Worm (Caenorhabditis elegans) whole organism, L2 larva: ENCODE data around the gene F22F1.3.

Experiments
- F13H6.1 ChIP-seq: sonication (generic microtip); optimal IDR thresholded peaks from 2 replicates; lab custom pipeline; 2016; ENCODE audit warnings: missing genetic modification characterization, missing compliant biosample characterization
- R02D3.7 ChIP-seq: fragments of 150-350 bp; optimal IDR thresholded peaks from 2 replicates; lab custom pipeline; 2014; ENCODE audit warnings: missing biosample characterization, missing genetic modification characterization
- ZK546.5 ChIP-seq: sonication (generic microtip); optimal IDR thresholded peaks from 2 replicates; lab custom pipeline; 2017; ENCODE audit warnings: missing biosample characterization, missing genetic modification characterization
- alr-1 ChIP-seq: fragments of 150-350 bp; optimal IDR thresholded peaks from 2 replicates; lab custom pipeline; 2014; ENCODE audit warnings: missing biosample characterization, missing genetic modification characterization
- aly-2 ChIP-seq: fragments of 150-350 bp; optimal IDR thresholded peaks from 2 replicates; lab custom pipeline; 2014; ENCODE audit warnings: missing biosample characterization, missing genetic modification characterization
- blmp-1 ChIP-seq: sonication (generic microtip); optimal IDR thresholded peaks from 2 replicates; lab custom pipeline; 2017; ENCODE audit warnings: missing genetic modification characterization, mild to moderate bottlenecking, missing compliant biosample characterization, antibody characterized with exemption, moderate library complexity; ENCODE audit not compliant: insufficient read depth
- ceh-16 ChIP-seq: fragments of 150-350 bp; optimal IDR thresholded peaks from 2 replicates; lab custom pipeline; 2014; ENCODE audit warnings: missing biosample characterization, missing genetic modification characterization
- ceh-82 ChIP-seq: fragments of 150-350 bp; optimal IDR thresholded peaks from 2 replicates; lab custom pipeline; 2014; ENCODE audit warnings: missing biosample characterization, missing genetic modification characterization
- crh-2 ChIP-seq: sonication (generic microtip); optimal IDR thresholded peaks from 2 replicates; lab custom pipeline; 2017; ENCODE audit warnings: missing biosample characterization, missing genetic modification characterization
- dmd-4 ChIP-seq: sonication (generic microtip); optimal IDR thresholded peaks from 2 replicates; lab custom pipeline; 2017; ENCODE audit warnings: missing biosample characterization, missing genetic modification characterization
- egl-27 ChIP-seq: sonication (generic microtip); optimal IDR thresholded peaks from 3 replicates; lab custom pipeline; 2017; ENCODE audit warnings: missing biosample characterization, missing genetic modification reagents, missing genetic modification characterization
- fos-1 ChIP-seq: fragments of 150-350 bp; optimal IDR thresholded peaks from 2 replicates; lab custom pipeline; 2014; ENCODE audit warnings: missing biosample characterization, missing genetic modification characterization
- gmeb-1 ChIP-seq: fragments of 150-350 bp; optimal IDR thresholded peaks from 2 replicates; lab custom pipeline; 2014; ENCODE audit warnings: missing biosample characterization, missing genetic modification characterization
- lin-13 ChIP-seq: fragments of 150-350 bp; optimal IDR thresholded peaks from 2 replicates; lab custom pipeline; 2014; ENCODE audit warnings: missing biosample characterization, missing genetic modification reagents, missing genetic modification characterization
- lin-39 ChIP-seq: fragments of 150-350 bp; optimal IDR thresholded peaks from 2 replicates; lab custom pipeline; 2014; ENCODE audit warnings: missing biosample characterization, missing genetic modification reagents, missing genetic modification characterization
- lsy-2 ChIP-seq, 2 experiments: fragments of 150-350 bp in 1 of 2; sonication (generic microtip) in 1 of 2; optimal IDR thresholded peaks; 2 replicates each; lab custom pipeline; 2014 to 2017; ENCODE audit warnings: missing biosample characterization in 2 of 2, missing genetic modification characterization in 2 of 2
- mab-5 ChIP-seq: fragments of 150-350 bp; optimal IDR thresholded peaks from 2 replicates; lab custom pipeline; 2014; ENCODE audit warnings: missing biosample characterization, missing genetic modification characterization
- mbf-1 ChIP-seq: sonication (generic microtip); optimal IDR thresholded peaks from 2 replicates; lab custom pipeline; 2017; ENCODE audit warnings: missing biosample characterization, missing genetic modification characterization
- nhr-10 ChIP-seq: sonication (generic microtip); optimal IDR thresholded peaks from 2 replicates; lab custom pipeline; 2017; ENCODE audit warnings: missing biosample characterization, missing genetic modification characterization
- nhr-11 ChIP-seq: fragments of 150-350 bp; optimal IDR thresholded peaks from 2 replicates; lab custom pipeline; 2014; ENCODE audit warnings: missing biosample characterization, missing genetic modification characterization
- nhr-12 ChIP-seq: fragments of 150-350 bp; optimal IDR thresholded peaks from 2 replicates; lab custom pipeline; 2014; ENCODE audit warnings: missing biosample characterization, missing genetic modification characterization
- nhr-129 ChIP-seq: fragments of 150-350 bp; optimal IDR thresholded peaks from 2 replicates; lab custom pipeline; 2014; ENCODE audit warnings: missing biosample characterization, missing genetic modification characterization
- nhr-23 ChIP-seq: fragments of 150-350 bp; optimal IDR thresholded peaks from 2 replicates; lab custom pipeline; 2014; ENCODE audit warnings: missing biosample characterization, missing genetic modification reagents, missing genetic modification characterization
- nhr-237 ChIP-seq: fragments of 150-350 bp; optimal IDR thresholded peaks from 2 replicates; lab custom pipeline; 2014; ENCODE audit warnings: missing biosample characterization, missing genetic modification characterization
- nhr-6 ChIP-seq: fragments of 150-350 bp; optimal IDR thresholded peaks from 2 replicates; lab custom pipeline; 2014; ENCODE audit warnings: missing biosample characterization, missing genetic modification characterization
- nhr-77 ChIP-seq: fragments of 150-350 bp; optimal IDR thresholded peaks from 2 replicates; lab custom pipeline; 2014; ENCODE audit warnings: missing biosample characterization, missing genetic modification characterization
- peb-1 ChIP-seq: fragments of 150-350 bp; optimal IDR thresholded peaks from 2 replicates; lab custom pipeline; 2014; ENCODE audit warnings: missing biosample characterization, missing genetic modification characterization
- sem-4 ChIP-seq: fragments of 150-350 bp; optimal IDR thresholded peaks from 2 replicates; lab custom pipeline; 2014; ENCODE audit warnings: missing biosample characterization, missing genetic modification reagents, missing genetic modification characterization
- skn-1 ChIP-seq: sonication (generic microtip); optimal IDR thresholded peaks from 2 replicates; lab custom pipeline; 2017; ENCODE audit warnings: missing biosample characterization, missing genetic modification characterization
- sma-3 ChIP-seq: sonication (generic microtip); optimal IDR thresholded peaks from 2 replicates; lab custom pipeline; 2016; ENCODE audit warnings: missing genetic modification reagents, missing genetic modification characterization, missing compliant biosample characterization
- snpc-4 ChIP-seq: fragments of 150-350 bp; optimal IDR thresholded peaks from 2 replicates; lab custom pipeline; 2014; ENCODE audit warnings: missing biosample characterization, missing genetic modification characterization
- unc-39 ChIP-seq: fragments of 150-350 bp; optimal IDR thresholded peaks from 2 replicates; lab custom pipeline; 2014; ENCODE audit warnings: missing biosample characterization, missing genetic modification characterization
- unc-55 ChIP-seq: fragments of 150-350 bp; sonication (generic microtip); optimal IDR thresholded peaks from 3 replicates; lab custom pipeline; 2014; ENCODE audit warnings: missing biosample characterization, missing genetic modification reagents, missing genetic modification characterization
- unc-62 ChIP-seq: fragments of 150-350 bp; optimal IDR thresholded peaks from 2 replicates; lab custom pipeline; 2014; ENCODE audit warnings: missing biosample characterization, missing genetic modification reagents, missing genetic modification characterization
- zag-1 ChIP-seq: fragments of 150-350 bp; optimal IDR thresholded peaks from 2 replicates; lab custom pipeline; 2014; ENCODE audit warnings: missing biosample characterization, missing genetic modification characterization
- ztf-1 ChIP-seq: fragments of 200-800 bp; sonication (Bioruptor generic); conservative IDR thresholded peaks from 2 replicates; pipeline ENCODE4 v1.3.6; 2022; ENCODE audit warnings: missing genetic modification characterization, missing compliant biosample characterization
- ztf-11 ChIP-seq: sonication (generic microtip); optimal IDR thresholded peaks from 2 replicates; lab custom pipeline; 2017; ENCODE audit warnings: missing biosample characterization, missing genetic modification characterization
- ztf-4 ChIP-seq: fragments of 150-350 bp; optimal IDR thresholded peaks from 2 replicates; lab custom pipeline; 2014; ENCODE audit warnings: missing biosample characterization, missing genetic modification characterization

The F22F1.3 gene

ce11 chrX:8148993-8149392 lies 13.9 kb downstream of the F22F1.3 start:
- TF ChIP-seq ztf-4 (tag; lab: Kevin White, UChicago) (no peak), nhr-6 (tag; lab: Kevin White, UChicago) (no peak), unc-62 (GFP tag; lab: Kevin White, UChicago) (no peak), fos-1 (tag; lab: Kevin White, UChicago) (no peak), snpc-4 (no peak), nhr-11 (no peak), sma-3 (GFP tag; lab: Kevin White, UChicago) (no peak), zag-1 (no peak), nhr-10 (tag; lab: Kevin White, UChicago) (no peak), aly-2 (tag; lab: Kevin White, UChicago) (no peak), ceh-16 (tag; lab: Kevin White, UChicago) (no peak), ceh-82 (tag; lab: Kevin White, UChicago) (no peak), nhr-12 (tag; lab: Kevin White, UChicago) (no peak), nhr-129 (tag; lab: Kevin White, UChicago) (no peak)

DNA sequence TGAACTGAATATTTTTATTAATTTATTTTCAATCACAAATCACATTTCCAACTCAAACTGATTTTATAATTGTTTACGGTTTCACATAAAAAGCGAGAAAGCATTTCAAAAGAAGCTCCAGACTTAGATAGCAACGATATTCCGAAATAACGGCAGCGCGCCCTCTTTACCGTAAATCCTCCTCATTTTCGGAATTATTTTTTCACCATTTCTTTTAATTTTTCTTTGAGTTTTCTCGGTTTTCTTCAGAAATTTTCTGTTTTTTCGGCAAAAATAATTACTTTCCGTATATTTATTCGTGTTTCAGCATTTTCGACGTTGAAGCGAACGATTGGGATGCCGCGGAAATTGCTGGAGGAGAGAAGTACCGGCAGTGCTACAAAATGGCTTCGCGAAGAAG lies 15.5 kb downstream of the F22F1.3 start, which contains the start of gene C02B8.1:
C02B8.1 (plus strand) TSS at position 301 of the 400 bp plus-strand sequence.
- TF ChIP-seq unc-62 (GFP tag; lab: Kevin White, UChicago), result no peak
- TF ChIP-seq R02D3.7 (tag; lab: Kevin White, UChicago), result no peak
- TF ChIP-seq fos-1 (tag; lab: Kevin White, UChicago), result no peak
- no peak for TF ChIP-seq nhr-129 (tag; lab: Kevin White, UChicago)
- TF ChIP-seq sem-4 (tag; lab: Kevin White, UChicago), result no peak
- no peak for TF ChIP-seq peb-1
- no peak for TF ChIP-seq egl-27 (tag; lab: Kevin White, UChicago)
- TF ChIP-seq lsy-2 (tag; optimal IDR thresholded peaks at IDR 0.05; lab: Kevin White, UChicago), result no peak
- TF ChIP-seq ztf-1 (GFP tag; lab: Robert Waterston, UW), result no peak
- no peak for TF ChIP-seq unc-55 (GFP tag; lab: Kevin White, UChicago)
- TF ChIP-seq ztf-11 (tag; lab: Kevin White, UChicago), result no peak
- no peak for TF ChIP-seq lin-39 (tag; lab: Kevin White, UChicago)
- no peak for TF ChIP-seq crh-2 (tag; lab: Kevin White, UChicago)
- TF ChIP-seq unc-39 (tag; lab: Kevin White, UChicago), result no peak
- TF ChIP-seq sma-3 (GFP tag; lab: Kevin White, UChicago), result no peak
- no peak for TF ChIP-seq nhr-237 (tag; lab: Kevin White, UChicago)
- no peak for TF ChIP-seq aly-2 (tag; lab: Kevin White, UChicago)
- TF ChIP-seq dmd-4, result no peak
- TF ChIP-seq F13H6.1 (tag; lab: Kevin White, UChicago), result no peak

DNA sequence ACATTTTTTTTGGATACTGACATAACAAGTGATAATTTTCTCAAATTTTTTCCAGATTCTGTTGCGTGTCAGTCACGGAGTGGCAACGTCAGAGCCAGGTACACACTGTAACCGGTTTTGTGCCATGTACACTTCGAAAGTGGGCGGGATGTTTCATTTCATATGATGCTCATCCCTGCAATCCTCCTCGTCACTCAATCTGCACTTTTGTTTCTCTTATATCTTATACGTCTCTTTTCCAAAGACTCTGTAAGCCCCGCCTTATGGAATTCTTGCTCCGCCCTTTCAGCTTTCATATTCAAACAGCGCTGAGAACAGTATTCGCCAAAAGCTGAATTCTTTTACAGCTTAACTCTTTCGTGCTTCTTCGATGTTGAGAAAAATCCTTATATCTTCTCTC lies 23.7 kb downstream of the F22F1.3 start, which contains the start of gene C02B8.3:
C02B8.3 (plus strand) TSS at position 301 of the 400 bp plus-strand sequence.
- no peak for TF ChIP-seq lsy-2 (tag; optimal IDR thresholded peaks at IDR 0.05; lab: Kevin White, UChicago)
- no peak for TF ChIP-seq nhr-77 (tag; lab: Kevin White, UChicago)
- TF ChIP-seq R02D3.7 (tag; lab: Kevin White, UChicago), result no peak
- no peak for TF ChIP-seq gmeb-1 (tag; lab: Kevin White, UChicago)
- no peak for TF ChIP-seq nhr-23 (tag; lab: Kevin White, UChicago)
- TF ChIP-seq ztf-1 (GFP tag; lab: Robert Waterston, UW), result no peak
- TF ChIP-seq nhr-11, result no peak
- no peak for TF ChIP-seq lin-13 (GFP tag; lab: Kevin White, UChicago)
- TF ChIP-seq mbf-1 (tag; lab: Kevin White, UChicago), result no peak
- TF ChIP-seq skn-1, result no peak
- no peak for TF ChIP-seq blmp-1 (tag; lab: Kevin White, UChicago)
- no peak for TF ChIP-seq zag-1
- TF ChIP-seq ztf-4 (tag; lab: Kevin White, UChicago), result no peak

DNA sequence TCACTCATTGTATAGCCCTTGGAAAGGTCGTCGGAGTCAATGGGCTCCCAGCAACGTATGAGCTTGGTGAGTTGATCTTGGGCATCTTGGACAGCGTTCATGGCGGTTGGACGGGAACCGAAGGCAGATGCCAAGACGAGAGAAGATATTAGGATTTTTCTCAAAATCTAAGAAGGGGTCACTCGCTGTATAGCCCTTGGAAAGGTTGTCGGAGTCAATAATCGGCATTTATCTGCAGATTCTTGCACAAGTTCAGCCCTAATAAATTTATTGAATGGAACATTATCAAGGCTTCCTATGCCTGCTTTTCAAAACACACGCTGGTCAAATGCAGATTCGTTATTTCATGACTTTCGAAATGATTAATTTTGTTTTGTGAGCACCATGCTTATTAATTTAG lies 25.1 kb downstream of the F22F1.3 start, which contains the start of gene C02B8.7:
C02B8.7 (minus strand) TSS at position 101 of the 400 bp plus-strand sequence.
- TF ChIP-seq ZK546.5 (tag; lab: Kevin White, UChicago) (no peak), mab-5 (tag; lab: Kevin White, UChicago) (no peak), alr-1 (tag; lab: Kevin White, UChicago) (no peak), gmeb-1 (tag; lab: Kevin White, UChicago) (no peak), lsy-2 (tag; optimal IDR thresholded peaks at IDR 0.05; lab: Kevin White, UChicago) (no peak), snpc-4 (no peak)
